Worm (Caenorhabditis elegans): ENCODE results near the gene srlf-31.

The srlf-31 gene

DNA sequence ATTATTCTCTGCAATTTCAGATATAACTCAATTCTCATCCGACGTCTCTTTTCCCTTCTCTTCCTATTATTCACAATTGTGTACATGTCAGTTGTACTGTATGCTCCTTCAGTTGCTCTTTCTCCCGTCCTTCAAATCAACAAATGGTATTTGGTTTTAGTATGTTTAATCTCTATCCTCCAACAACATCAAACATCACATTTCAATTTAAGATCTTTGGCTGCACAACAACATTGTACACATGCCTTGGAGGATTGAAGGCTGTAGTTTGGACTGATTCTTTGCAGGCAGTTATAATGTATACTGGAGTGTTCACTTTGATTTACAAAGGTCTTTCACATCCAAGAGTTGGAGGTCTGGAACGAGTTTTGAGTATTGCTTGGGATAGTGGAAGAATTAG lies 15.6 kb upstream of the srlf-31 start:
- TF ChIP-seq sma-9 (GFP tag; optimal IDR thresholded peaks at IDR 0.05) (peak; percentile 68), sma-9 (tag; optimal IDR thresholded peaks at IDR 0.05) (no peak), nhr-6 (tag; optimal IDR thresholded peaks at IDR 0.05) (no peak), F13H6.1 (tag; optimal IDR thresholded peaks at IDR 0.05) (no peak), mdl-1 (tag; optimal IDR thresholded peaks at IDR 0.05) (no peak)

DNA sequence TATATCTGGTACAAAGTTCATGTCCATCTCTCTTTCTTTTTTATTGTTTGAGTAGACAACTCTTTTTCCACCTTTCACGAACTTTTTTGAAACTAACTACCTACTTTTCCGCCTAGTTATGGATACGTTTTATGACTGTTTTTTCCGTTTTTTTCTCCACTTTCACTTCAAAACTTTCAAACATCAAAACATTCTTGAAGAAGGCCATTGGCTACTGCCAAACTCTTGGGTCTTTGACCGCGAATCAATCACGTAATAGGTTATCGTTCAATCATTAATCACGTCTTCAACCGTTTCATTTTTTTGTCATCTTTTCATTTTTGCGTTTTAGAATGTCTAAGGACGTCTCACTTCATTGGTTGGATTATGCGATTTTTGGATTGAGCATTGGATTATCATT lies 14.1 kb upstream of the srlf-31 start, which contains the start of gene slc-5A12:
Gene slc-5A12 (plus strand): TSS at position 333 of the 400 bp plus-strand sequence.
- TF ChIP-seq ceh-82 (tag; optimal IDR thresholded peaks at IDR 0.05) (no peak), blmp-1 (tag; optimal IDR thresholded peaks at IDR 0.05; ENCODE audit: insufficient read depth) (peak; percentile 59), nhr-77 (tag; optimal IDR thresholded peaks at IDR 0.05) (no peak), mbf-1 (tag; optimal IDR thresholded peaks at IDR 0.05) (no peak), mdl-1 (tag; optimal IDR thresholded peaks at IDR 0.05) (no peak), Y55F3AM.14 (GFP tag; optimal IDR thresholded peaks at IDR 0.05) (no peak), nhr-6 (tag; optimal IDR thresholded peaks at IDR 0.05) (no peak)

DNA sequence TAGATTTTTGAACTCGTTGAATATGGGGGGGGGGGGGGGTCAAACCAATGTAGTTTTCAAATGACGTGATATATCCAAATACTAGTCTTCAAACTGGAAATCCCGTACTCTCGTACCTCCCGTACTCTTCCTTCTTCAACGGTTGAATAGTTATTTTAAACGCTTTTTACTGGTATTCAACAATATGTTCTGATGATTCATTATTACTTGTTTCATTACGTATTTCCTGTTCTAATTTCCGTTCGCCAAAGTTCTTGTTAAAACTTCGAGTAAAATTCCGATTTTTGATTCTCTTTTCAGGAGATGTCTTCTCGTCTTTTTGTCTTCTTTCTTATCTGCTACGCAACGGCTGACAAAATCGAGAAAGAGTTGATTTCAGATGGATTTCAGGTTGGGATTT lies 7.6 kb upstream of the srlf-31 start, which contains the start of gene nhx-9:
Gene nhx-9 (plus strand): TSS at position 301 of the 400 bp plus-strand sequence.
- no peak for TF ChIP-seq ztf-11 (tag; optimal IDR thresholded peaks at IDR 0.05)
- TF ChIP-seq R02D3.7 (tag; optimal IDR thresholded peaks at IDR 0.05) = no peak
- TF ChIP-seq sma-9 (GFP tag; optimal IDR thresholded peaks at IDR 0.05) = no peak
- no peak for TF ChIP-seq sma-9 (tag; optimal IDR thresholded peaks at IDR 0.05)
- no peak for TF ChIP-seq lin-39 (tag; optimal IDR thresholded peaks at IDR 0.05)
- no peak for TF ChIP-seq lin-11 (tag; optimal IDR thresholded peaks at IDR 0.05)
- no peak for TF ChIP-seq nhr-21 (tag; optimal IDR thresholded peaks at IDR 0.05)
- no peak for TF ChIP-seq nhr-25 (tag; optimal IDR thresholded peaks at IDR 0.05)
- TF ChIP-seq unc-55 (GFP tag; optimal IDR thresholded peaks at IDR 0.05) = no peak
- TF ChIP-seq mab-5 (tag; optimal IDR thresholded peaks at IDR 0.05) = no peak
- TF ChIP-seq lin-13 (GFP tag; optimal IDR thresholded peaks at IDR 0.05) = no peak
- TF ChIP-seq sma-3 (GFP tag; optimal IDR thresholded peaks at IDR 0.05) = no peak
- no peak for TF ChIP-seq ZK546.5 (tag; optimal IDR thresholded peaks at IDR 0.05)
- TF ChIP-seq sem-4 (tag; optimal IDR thresholded peaks at IDR 0.05) = no peak
- TF ChIP-seq gmeb-1 (tag; optimal IDR thresholded peaks at IDR 0.05) = no peak
- no peak for TF ChIP-seq ztf-1 (GFP tag; conservative IDR thresholded peaks at IDR 0.05)

DNA sequence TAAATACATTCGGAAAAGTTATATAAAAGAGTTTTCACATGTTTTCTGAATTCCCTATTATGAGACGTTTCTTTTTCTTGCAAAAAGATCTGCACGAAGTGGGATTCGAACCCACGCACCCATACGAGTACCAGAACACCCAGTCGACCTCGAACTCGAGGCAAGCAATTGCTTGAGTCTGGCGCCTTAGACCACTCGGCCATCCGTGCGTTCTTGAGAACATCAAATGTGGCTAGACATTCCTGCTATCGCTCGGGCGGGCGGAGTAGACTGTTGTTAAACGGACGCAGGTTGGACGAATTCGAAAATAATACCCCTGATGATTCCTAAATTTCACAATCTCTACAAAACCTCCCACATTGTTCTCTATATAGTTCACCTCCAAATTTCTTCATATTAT lies 5.4 kb upstream of the srlf-31 start:
- TF ChIP-seq R02D3.7 (tag; optimal IDR thresholded peaks at IDR 0.05) = no peak
- TF ChIP-seq unc-55 (GFP tag; optimal IDR thresholded peaks at IDR 0.05) = no peak
- TF ChIP-seq nhr-12 (tag; optimal IDR thresholded peaks at IDR 0.05) = no peak
- no peak for TF ChIP-seq ceh-82 (tag; optimal IDR thresholded peaks at IDR 0.05)
- TF ChIP-seq nhr-237 (tag; optimal IDR thresholded peaks at IDR 0.05) = no peak
- peak; percentile 0 for TF ChIP-seq ceh-16 (tag; optimal IDR thresholded peaks at IDR 0.05)
- TF ChIP-seq sma-3 (GFP tag; optimal IDR thresholded peaks at IDR 0.05) = peak; percentile 77
- TF ChIP-seq nhr-11 (tag; optimal IDR thresholded peaks at IDR 0.05) = no peak
- peak; percentile 29 for TF ChIP-seq sem-4 (tag; optimal IDR thresholded peaks at IDR 0.05)
- TF ChIP-seq ztf-11 (tag; optimal IDR thresholded peaks at IDR 0.05) = no peak
- no peak for TF ChIP-seq lin-13 (GFP tag; optimal IDR thresholded peaks at IDR 0.05)
- TF ChIP-seq unc-62 (GFP tag; optimal IDR thresholded peaks at IDR 0.05) = no peak
- peak; percentile 34 for TF ChIP-seq C34F6.9 (tag; optimal IDR thresholded peaks at IDR 0.05)
- TF ChIP-seq elt-1 (tag; optimal IDR thresholded peaks at IDR 0.05) = no peak
- no peak for TF ChIP-seq unc-39 (tag; optimal IDR thresholded peaks at IDR 0.05)
- TF ChIP-seq lsy-2 (tag; optimal IDR thresholded peaks at IDR 0.05) = no peak
- no peak for TF ChIP-seq ZK546.5 (tag; optimal IDR thresholded peaks at IDR 0.05)
- peak; percentile 17 for TF ChIP-seq nhr-25 (tag; optimal IDR thresholded peaks at IDR 0.05)
- peak; percentile 9 for TF ChIP-seq crh-2 (tag; optimal IDR thresholded peaks at IDR 0.05)
- no peak for TF ChIP-seq ama-1 (optimal IDR thresholded peaks at IDR 0.05)
- no peak for TF ChIP-seq ztf-4 (tag; optimal IDR thresholded peaks at IDR 0.05)
- TF ChIP-seq nhr-23 (tag; optimal IDR thresholded peaks at IDR 0.05) = no peak
- no peak for TF ChIP-seq Y55F3AM.14 (GFP tag; optimal IDR thresholded peaks at IDR 0.05)
- no peak for TF ChIP-seq peb-1 (tag; optimal IDR thresholded peaks at IDR 0.05)
- TF ChIP-seq nhr-10 (tag; optimal IDR thresholded peaks at IDR 0.05) = no peak
- TF ChIP-seq egl-27 (tag; optimal IDR thresholded peaks at IDR 0.05) = no peak
- no peak for TF ChIP-seq aly-2 (tag; optimal IDR thresholded peaks at IDR 0.05)
- peak; percentile 49 for TF ChIP-seq nhr-129 (tag; optimal IDR thresholded peaks at IDR 0.05)
- TF ChIP-seq alr-1 (tag; optimal IDR thresholded peaks at IDR 0.05) = no peak
- TF ChIP-seq F13H6.1 (tag; optimal IDR thresholded peaks at IDR 0.05) = peak; percentile 14
- no peak for TF ChIP-seq dmd-4 (tag; optimal IDR thresholded peaks at IDR 0.05)
- TF ChIP-seq gmeb-1 (tag; optimal IDR thresholded peaks at IDR 0.05) = peak; percentile 42
- no peak for TF ChIP-seq ztf-1 (GFP tag; conservative IDR thresholded peaks at IDR 0.05)
- no peak for TF ChIP-seq mbf-1 (tag; optimal IDR thresholded peaks at IDR 0.05)
- no peak for TF ChIP-seq zag-1 (tag; optimal IDR thresholded peaks at IDR 0.05)
- peak; percentile 26 for TF ChIP-seq nhr-21 (tag; optimal IDR thresholded peaks at IDR 0.05)
- no peak for TF ChIP-seq nhr-6 (tag; optimal IDR thresholded peaks at IDR 0.05)
- TF ChIP-seq lin-11 (tag; optimal IDR thresholded peaks at IDR 0.05) = peak; percentile 33
- TF ChIP-seq sma-9 (GFP tag; optimal IDR thresholded peaks at IDR 0.05) = peak; percentile 56
- TF ChIP-seq sma-9 (tag; optimal IDR thresholded peaks at IDR 0.05) = no peak
- peak; percentile 40 for TF ChIP-seq fos-1 (tag; optimal IDR thresholded peaks at IDR 0.05)

All from whole organism, L2 larva.